Worm (Caenorhabditis elegans): ENCODE results near the gene dgk-3.

The dgk-3 gene

DNA sequence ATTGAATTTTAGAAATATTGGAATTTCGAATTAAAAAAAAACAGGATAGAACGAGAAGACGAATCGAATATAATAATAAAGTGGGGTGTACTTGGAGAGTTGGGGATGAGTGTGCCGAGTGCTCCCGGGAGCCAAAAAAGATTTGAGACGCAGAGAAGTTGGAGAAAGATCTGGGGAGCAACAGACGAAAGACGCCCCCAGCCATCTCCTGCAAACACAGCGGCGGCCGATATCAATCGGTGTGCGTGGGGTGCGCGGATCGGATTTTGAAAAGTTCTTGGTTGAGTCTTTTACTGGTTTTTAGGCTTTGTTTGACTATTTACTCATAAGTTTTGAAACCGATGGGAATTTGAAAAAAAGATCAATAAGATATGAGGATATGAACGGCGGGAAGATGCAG is 9.1 kb upstream of the dgk-3 start, which contains the start of gene nhl-1:
Gene nhl-1 (minus strand): TSS at position 101 of the 400 bp plus-strand sequence.
- TF ChIP-seq aha-1 (tag) (no peak), T26A8.4 (GFP tag; IDR thresholded peaks at IDR 0.05) (no peak), daf-19 (GFP tag; conservative IDR thresholded peaks at IDR 0.05) (no peak), dpl-1 (GFP tag; optimal IDR thresholded peaks at IDR 0.05) (no peak), mes-2 (tag; optimal IDR thresholded peaks at IDR 0.05; ENCODE audit: poor library complexity, severe bottlenecking) (no peak), ceh-44 (GFP tag; IDR thresholded peaks at IDR 0.05) (no peak), F37D6.2 (tag; optimal IDR thresholded peaks at IDR 0.05) (no peak), php-3 (GFP tag; IDR thresholded peaks at IDR 0.05) (no peak), zfp-3 (GFP tag; conservative IDR thresholded peaks at IDR 0.05) (no peak), hlh-11 (tag; optimal IDR thresholded peaks at IDR 0.05) (no peak), gei-8 (GFP tag; optimal IDR thresholded peaks at IDR 0.05) (no peak), unc-62 (GFP tag; optimal IDR thresholded peaks at IDR 0.05 in 1 of 2) (no peak), unc-62 (tag; optimal IDR thresholded peaks at IDR 0.05) (no peak), rbr-2 (tag; optimal IDR thresholded peaks at IDR 0.05) (no peak), egl-27 (tag; optimal IDR thresholded peaks at IDR 0.05) (no peak), hif-1 (tag; optimal IDR thresholded peaks at IDR 0.05) (no peak), hlh-30 (tag; optimal IDR thresholded peaks at IDR 0.05; ENCODE audit: insufficient read depth) (no peak), zip-2 (tag; optimal IDR thresholded peaks at IDR 0.05) (no peak), nhr-28 (tag; optimal IDR thresholded peaks at IDR 0.05) (no peak)

DNA sequence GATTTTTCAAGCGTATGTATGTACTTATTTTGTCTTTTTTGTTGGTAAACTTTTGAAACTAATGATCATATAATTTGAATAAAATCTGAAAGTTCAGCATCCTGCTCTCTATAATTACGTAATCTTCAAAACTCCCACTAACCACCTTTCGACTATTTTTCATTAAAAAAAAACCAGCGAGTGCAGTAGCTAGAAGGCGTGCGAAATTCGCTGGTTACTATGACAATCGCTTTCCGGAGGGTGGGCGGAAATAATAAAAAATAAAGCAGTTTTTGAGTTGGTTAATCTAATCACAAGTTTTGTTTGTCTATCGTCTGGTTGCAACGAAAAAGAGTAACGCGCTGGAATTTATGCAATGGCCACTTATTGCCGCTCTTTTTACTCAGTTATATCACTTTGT is 8.1 kb upstream of the dgk-3 start, which contains the start of gene irld-34:
Gene irld-34 (plus strand): TSS at position 301 of the 400 bp plus-strand sequence.
- TF ChIP-seq F49E8.2 (tag; optimal IDR thresholded peaks at IDR 0.05; ENCODE audit: borderline replicate concordance) (no peak), Y75B8A.6 (GFP tag; IDR thresholded peaks at IDR 0.05) (no peak), vab-7 (GFP tag; IDR thresholded peaks at IDR 0.05) (no peak), set-16 (GFP tag; IDR thresholded peaks at IDR 0.05) (no peak), Y105C5A.15 (GFP tag; IDR thresholded peaks at IDR 0.05) (no peak), hif-1 (tag; optimal IDR thresholded peaks at IDR 0.05) (no peak)

DNA sequence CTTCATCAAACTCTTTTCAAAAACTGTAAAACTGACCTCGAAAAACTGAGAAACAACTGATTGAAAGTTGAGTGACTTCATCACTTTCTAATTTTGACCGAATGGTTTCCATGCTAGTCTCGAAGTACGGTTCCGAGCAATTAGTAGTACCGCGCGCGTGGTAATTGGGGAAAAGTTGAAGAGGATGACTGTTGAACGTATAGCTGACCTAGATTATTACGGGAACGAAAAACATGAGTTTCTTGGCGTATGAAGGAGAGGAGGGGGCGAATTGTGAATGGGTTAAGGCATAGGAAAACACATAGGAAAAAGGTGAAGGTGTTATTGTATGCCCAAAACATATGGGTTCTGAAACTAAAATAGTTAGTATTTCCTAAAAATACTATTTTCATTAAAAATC is 1.3 kb upstream of the dgk-3 start, which contains the start of gene ptr-9:
Gene ptr-9 (minus strand): TSS at position 101 of the 400 bp plus-strand sequence.
- TF ChIP-seq pha-4 (GFP tag; IDR thresholded peaks at IDR 0.05) (no peak), pha-4 (tag; optimal IDR thresholded peaks at IDR 0.05) (no peak), unc-62 (GFP tag; optimal IDR thresholded peaks at IDR 0.05 in 1 of 2) (peak in 1 of 2 experiments; percentile 39), unc-62 (tag; optimal IDR thresholded peaks at IDR 0.05) (no peak)

DNA sequence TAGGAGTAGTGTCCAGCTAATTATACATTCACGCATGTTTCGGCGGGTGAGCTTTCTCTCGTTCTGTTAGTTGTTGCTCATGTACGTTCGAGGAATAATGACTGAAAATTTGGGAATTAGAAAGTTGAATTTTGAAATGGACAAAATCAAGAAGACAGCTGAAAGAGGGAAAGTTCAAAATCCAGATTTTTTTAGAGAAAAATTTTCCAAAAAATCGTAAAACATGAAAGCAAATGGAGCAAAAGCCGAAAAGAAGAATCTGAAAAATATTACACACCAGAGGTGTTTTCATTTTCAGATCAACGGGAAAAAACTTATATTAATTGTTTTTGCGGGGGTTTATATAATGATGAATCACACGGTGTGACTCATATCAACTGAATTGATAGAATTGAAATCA is 9.8 kb downstream of the dgk-3 start, which contains the start of gene ina-1:
Gene ina-1 (minus strand): TSS at position 101 of the 400 bp plus-strand sequence.
- no peak for TF ChIP-seq ceh-82 (tag; optimal IDR thresholded peaks at IDR 0.05)
- peak in 1 of 2 experiments; percentile 27 for TF ChIP-seq unc-62 (GFP tag; optimal IDR thresholded peaks at IDR 0.05 in 1 of 2)
- TF ChIP-seq unc-62 (tag; optimal IDR thresholded peaks at IDR 0.05), result no peak
- no peak for TF ChIP-seq madf-5 (GFP tag; IDR thresholded peaks at IDR 0.05)
- no peak for TF ChIP-seq lin-15B (tag; optimal IDR thresholded peaks at IDR 0.05)
- TF ChIP-seq ZK337.2 (GFP tag; IDR thresholded peaks at IDR 0.05), result no peak
- TF ChIP-seq nhr-25 (tag; optimal IDR thresholded peaks at IDR 0.05; ENCODE audit: borderline replicate concordance, insufficient read depth), result no peak
- TF ChIP-seq nhr-11 (tag; optimal IDR thresholded peaks at IDR 0.05), result no peak

DNA sequence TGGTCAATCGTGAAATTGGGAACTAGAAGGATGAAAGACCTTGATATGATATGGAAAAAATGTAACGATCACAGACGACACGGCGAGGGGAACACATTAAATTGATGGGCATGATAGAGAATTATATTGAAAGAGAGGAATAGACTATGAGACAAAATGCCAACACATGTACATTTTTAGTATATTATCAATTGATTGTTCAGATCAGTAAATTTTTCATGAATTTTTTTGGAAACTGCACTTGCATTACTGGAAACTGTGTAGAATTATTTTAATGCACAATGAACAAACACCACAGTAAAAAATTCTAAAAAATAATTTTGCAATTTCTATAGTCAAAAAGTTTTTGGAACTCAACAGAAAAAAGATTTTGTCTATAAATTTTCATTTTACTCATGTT is 10.4 kb downstream of the dgk-3 start:
- TF ChIP-seq attf-4 (tag; optimal IDR thresholded peaks at IDR 0.05) (no peak), tra-1 (GFP tag; IDR thresholded peaks at IDR 0.05) (no peak), aha-1 (tag) (peak; percentile 36), nhr-28 (tag; optimal IDR thresholded peaks at IDR 0.05) (peak; percentile 33), mdl-1 (tag; optimal IDR thresholded peaks at IDR 0.05) (no peak), duxl-1 (tag; optimal IDR thresholded peaks at IDR 0.05; ENCODE audit: poor library complexity) (no peak), nhr-77 (tag; optimal IDR thresholded peaks at IDR 0.05) (no peak)

Data from whole organism, L4 larva.